Worm (Caenorhabditis elegans) whole organism, young adult: ENCODE data around the gene chs-2.

Experiments used
- attf-6 ChIP-seq: fragments of 200-800 bp; sonication (Bioruptor generic); IDR thresholded peaks from 2 replicates; pipeline ENCODE4 v1.3.6; 2022; ENCODE audit warnings: missing genetic modification reagents, missing genetic modification characterization, missing compliant biosample characterization
- rec-8 ChIP-seq, 2 experiments: sonication (generic microtip); optimal IDR thresholded peaks; 2 replicates each; lab custom pipeline; 2016; ENCODE audit warnings: mild to moderate bottlenecking in 2 of 2, missing genetic modification characterization in 2 of 2, missing genetic modification reagents in 2 of 2, missing genotype in 2 of 2, missing biosample characterization in 1 of 2, missing compliant biosample characterization in 1 of 2, moderate library complexity in 1 of 2

- TF ChIP-seq rec-8 (tag; optimal IDR thresholded peaks at IDR 0.05; lab: Kevin White, UChicago) (no peak), attf-6 (no peak)
These were observed 23.2 kb downstream of the chs-2 start for ce11 chrII:219846-220503.
